Worm (Caenorhabditis elegans) whole organism, L4 larva: ENCODE data around the gene C02B8.7.

Experiments used
- F26F4.8 ChIP-seq: fragments of 200-800 bp; sonication (Bioruptor generic); conservative IDR thresholded peaks from 2 replicates; pipeline ENCODE4 v1.3.6; 2022; ENCODE audit warnings: missing genetic modification characterization, missing compliant biosample characterization
- ZK546.5 ChIP-seq, 2 experiments: sonication (generic microtip); optimal IDR thresholded peaks; 2 replicates each; lab custom pipeline; 2017; ENCODE audit warnings: missing biosample characterization in 2 of 2, missing genetic modification characterization in 2 of 2
- aha-1 ChIP-seq: fragments of 150-350 bp; peaks from one replicate; lab custom pipeline; 2014; ENCODE audit warnings: missing biosample characterization, missing genetic modification characterization
- attf-4 ChIP-seq: sonication (generic microtip); optimal IDR thresholded peaks from 3 replicates; lab custom pipeline; 2017; ENCODE audit warnings: missing biosample characterization, missing genetic modification characterization
- ceh-82 ChIP-seq: sonication (generic microtip); optimal IDR thresholded peaks from 2 replicates; lab custom pipeline; 2017; ENCODE audit warnings: missing biosample characterization, missing genetic modification characterization
- dmd-9 ChIP-seq: fragments of 200-800 bp; sonication (Bioruptor generic); IDR thresholded peaks from 2 replicates; pipeline ENCODE4 v1.3.6; 2022; ENCODE audit warnings: missing genetic modification reagents, missing genetic modification characterization, missing compliant biosample characterization
- lin-39 ChIP-seq: fragments of 150-350 bp; optimal IDR thresholded peaks from 2 replicates; lab custom pipeline; 2014; ENCODE audit warnings: missing biosample characterization, missing genetic modification reagents, missing genetic modification characterization
- mes-2 ChIP-seq: sonication (generic microtip); optimal IDR thresholded peaks from 2 replicates; lab custom pipeline; 2016; ENCODE audit warnings: missing genotype, mild to moderate bottlenecking, missing genetic modification characterization, missing compliant biosample characterization; ENCODE audit not compliant: poor library complexity, severe bottlenecking
- nhr-11 ChIP-seq: fragments of 150-350 bp; optimal IDR thresholded peaks from 2 replicates; lab custom pipeline; 2014; ENCODE audit warnings: missing biosample characterization, missing genetic modification characterization
- nhr-25 ChIP-seq: sonication (generic microtip); optimal IDR thresholded peaks from 2 replicates; lab custom pipeline; 2017; ENCODE audit warnings: missing genetic modification characterization, mild to moderate bottlenecking, missing compliant biosample characterization, antibody characterized with exemption, moderate library complexity, borderline replicate concordance; ENCODE audit not compliant: insufficient read depth
- nhr-76 ChIP-seq: fragments of 150-350 bp; optimal IDR thresholded peaks from 2 replicates; lab custom pipeline; 2014; ENCODE audit warnings: missing biosample characterization, missing genetic modification characterization

ce11 chrX:8123194-8123593 lies 14.5 kb downstream of the C02B8.7 start, which contains the start of gene C02B8.12:
- TF ChIP-seq dmd-9 (GFP tag; lab: Robert Waterston, UW) (no peak), mes-2 (tag; lab: Kevin White, UChicago) (no peak), nhr-76 (no peak), attf-4 (tag; lab: Kevin White, UChicago) (no peak), F26F4.8 (GFP tag; lab: Robert Waterston, UW) (no peak), aha-1 (tag; lab: Kevin White, UChicago) (peak; percentile 92), ceh-82 (tag; lab: Kevin White, UChicago) (no peak), nhr-25 (tag; lab: Kevin White, UChicago) (no peak), ZK546.5 (tag; optimal IDR thresholded peaks at IDR 0.05; lab: Kevin White, UChicago) (no peak), lin-39 (tag; lab: Kevin White, UChicago) (no peak), nhr-11 (tag; lab: Kevin White, UChicago) (no peak)
